Fruit fly (Drosophila melanogaster) whole organism, embryonic: ENCODE measurements around the gene Eip75B.

Source experiments
- Blimp-1 ChIP-seq: fragments of 200-800 bp; sonication (Bioruptor generic); optimal IDR thresholded peaks from 3 replicates; lab custom pipeline; 2018; ENCODE audit warnings: missing biosample characterization, missing genetic modification characterization, mild to moderate bottlenecking, moderate library complexity, missing genetic modification reagents
- CG10147 ChIP-seq: fragments of 200-800 bp; sonication (Bioruptor generic); optimal IDR thresholded peaks from 2 replicates; lab custom pipeline; 2019; ENCODE audit warnings: missing biosample characterization, mild to moderate bottlenecking, missing genetic modification characterization, moderate library complexity
- CG10366 ChIP-seq: fragments of 200-800 bp; sonication (Bioruptor generic); IDR thresholded peaks from 2 replicates; pipeline ENCODE4 v1.3.6; 2022; ENCODE audit warnings: missing biosample characterization, missing genetic modification characterization
- CG12769 ChIP-seq: fragments of 200-800 bp; sonication (Bioruptor generic); optimal IDR thresholded peaks from 2 replicates; lab custom pipeline; 2019; ENCODE audit warnings: missing biosample characterization, mild to moderate bottlenecking, missing genetic modification characterization, moderate library complexity
- CG13287 ChIP-seq: fragments of 200-800 bp; sonication (Bioruptor generic); IDR thresholded peaks from 2 replicates; pipeline ENCODE4 v1.3.6; 2022; ENCODE audit warnings: missing biosample characterization, missing genetic modification characterization; ENCODE audit not compliant: partially characterized antibody
- CG1647 ChIP-seq: fragments of 200-800 bp; sonication (Bioruptor generic); optimal IDR thresholded peaks from 3 replicates; lab custom pipeline; 2016; ENCODE audit warnings: missing biosample characterization, missing genetic modification characterization
- CG16815 ChIP-seq: fragments of 200-800 bp; sonication (Bioruptor generic); optimal IDR thresholded peaks from 3 replicates; lab custom pipeline; 2017; ENCODE audit warnings: missing biosample characterization, mild to moderate bottlenecking, missing genetic modification characterization
- CG3163 ChIP-seq: fragments of 200-800 bp; sonication (Bioruptor generic); optimal IDR thresholded peaks from 3 replicates; lab custom pipeline; 2016; ENCODE audit warnings: missing biosample characterization, missing genetic modification characterization
- CG4360 ChIP-seq: fragments of 200-800 bp; sonication (Bioruptor generic); IDR thresholded peaks from 2 replicates; pipeline ENCODE4 v1.3.6; 2022; ENCODE audit warnings: missing biosample characterization, missing genetic modification characterization
- CG6791 ChIP-seq: fragments of 200-800 bp; sonication (Bioruptor generic); IDR thresholded peaks from 3 replicates; pipeline ENCODE4 v1.3.6; 2022; ENCODE audit warnings: missing biosample characterization, missing genetic modification characterization; ENCODE audit not compliant: partially characterized antibody
- CG8478 ChIP-seq: fragments of >200 bp; optimal IDR thresholded peaks from 2 replicates; lab custom pipeline; 2018
- CG9437 ChIP-seq: fragments of 200-800 bp; sonication (Bioruptor generic); optimal IDR thresholded peaks from 2 replicates; lab custom pipeline; 2018; ENCODE audit warnings: missing biosample characterization, mild to moderate bottlenecking, missing genetic modification characterization
- CkIIα-i1 ChIP-seq: fragments of 200-800 bp; sonication (Bioruptor generic); IDR thresholded peaks from 2 replicates; pipeline ENCODE4 v1.3.6; 2022; ENCODE audit warnings: missing biosample characterization, missing genetic modification characterization
- D ChIP-seq, 2 experiments: fragments of 200-800 bp in 1 of 2; fragments of >200 bp in 1 of 2; sonication (Bioruptor generic) in 1 of 2; optimal IDR thresholded peaks; 2 replicates in 1 of 2; 3 replicates in 1 of 2; lab custom pipeline; 2017; ENCODE audit warnings: mild to moderate bottlenecking in 1 of 2, missing biosample characterization in 1 of 2, missing genetic modification characterization in 1 of 2, missing genetic modification reagents in 1 of 2
- Dek ChIP-seq: fragments of 200-800 bp; sonication (Bioruptor generic); optimal IDR thresholded peaks from 3 replicates; lab custom pipeline; 2019; ENCODE audit warnings: missing biosample characterization, mild to moderate bottlenecking, missing genetic modification characterization, moderate library complexity
- Eip74EF ChIP-seq, 2 experiments: fragments of 200-800 bp in 1 of 2; fragments of >200 bp in 1 of 2; sonication (Bioruptor generic) in 1 of 2; optimal IDR thresholded peaks; 2 replicates each; lab custom pipeline; 2017 to 2019; ENCODE audit warnings: missing biosample characterization in 2 of 2, missing genetic modification characterization in 2 of 2, mild to moderate bottlenecking in 1 of 2, moderate library complexity in 1 of 2
- GATAe ChIP-seq: fragments of 200-800 bp; sonication (Bioruptor generic); conservative IDR thresholded peaks from 2 replicates; pipeline ENCODE4 v1.3.6; 2022; ENCODE audit warnings: missing biosample characterization, missing genetic modification characterization
- MESR4 ChIP-seq: fragments of 200-800 bp; sonication (Bioruptor generic); optimal IDR thresholded peaks from 2 replicates; lab custom pipeline; 2018; ENCODE audit warnings: missing biosample characterization, mild to moderate bottlenecking, missing genetic modification characterization, moderate library complexity
- Meics ChIP-seq: fragments of 200-800 bp; sonication (Bioruptor generic); optimal IDR thresholded peaks from 2 replicates; lab custom pipeline; 2017; ENCODE audit warnings: missing biosample characterization, mild to moderate bottlenecking, missing genetic modification characterization
- Opbp ChIP-seq: fragments of 200-800 bp; sonication (Bioruptor generic); IDR thresholded peaks from 3 replicates; pipeline ENCODE4 v1.3.6; 2022; ENCODE audit warnings: missing biosample characterization, missing genetic modification characterization; ENCODE audit not compliant: partially characterized antibody
- Sox100B ChIP-seq: fragments of 200-800 bp; sonication (Bioruptor generic); optimal IDR thresholded peaks from 3 replicates; lab custom pipeline; 2018; ENCODE audit warnings: missing biosample characterization, mild to moderate bottlenecking, missing genetic modification characterization
- Trl ChIP-seq, 3 experiments: fragments of >200 bp in 2 of 3; fragments of 200-800 bp in 1 of 3; sonication (Bioruptor generic) in 1 of 3; optimal IDR thresholded peaks; 2 replicates in 1 of 3; 3 replicates in 2 of 3; lab custom pipeline; 2016 to 2017; ENCODE audit warnings: missing biosample characterization in 1 of 3, missing genetic modification characterization in 1 of 3
- bbx ChIP-seq: fragments of 200-800 bp; sonication (Bioruptor generic); IDR thresholded peaks from 2 replicates; pipeline ENCODE4 v1.3.6; 2022; ENCODE audit warnings: missing biosample characterization, missing genetic modification characterization; ENCODE audit not compliant: partially characterized antibody
- bsh ChIP-seq, 2 experiments: fragments of 200-800 bp; sonication (Bioruptor generic); optimal IDR thresholded peaks; 2 replicates each; lab custom pipeline; 2017 to 2018; ENCODE audit warnings: mild to moderate bottlenecking in 2 of 2, missing biosample characterization in 2 of 2, missing genetic modification characterization in 2 of 2, moderate library complexity in 1 of 2
- chinmo ChIP-seq: fragments of 200-800 bp; sonication (Bioruptor generic); IDR thresholded peaks from 4 replicates; pipeline ENCODE4 v1.3.6; 2022; ENCODE audit warnings: missing biosample characterization, missing genetic modification characterization; ENCODE audit not compliant: partially characterized antibody
- dan ChIP-seq: fragments of 200-800 bp; sonication (Bioruptor generic); IDR thresholded peaks from 2 replicates; pipeline ENCODE4 v1.3.6; 2022; ENCODE audit warnings: missing biosample characterization, missing genetic modification characterization
- disco-r ChIP-seq: fragments of 200-800 bp; sonication (Bioruptor generic); optimal IDR thresholded peaks from 2 replicates; lab custom pipeline; 2016; ENCODE audit warnings: missing biosample characterization, missing genetic modification characterization
- dmrt11E ChIP-seq: fragments of 200-800 bp; sonication (Bioruptor generic); optimal IDR thresholded peaks from 3 replicates; lab custom pipeline; 2018; ENCODE audit warnings: missing biosample characterization, mild to moderate bottlenecking, missing genetic modification characterization, moderate library complexity
- fu2 ChIP-seq: fragments of 200-800 bp; sonication (Bioruptor generic); optimal IDR thresholded peaks from 2 replicates; lab custom pipeline; 2016; ENCODE audit warnings: missing biosample characterization, missing genetic modification characterization
- gsb-n ChIP-seq: fragments of 200-800 bp; sonication (Bioruptor generic); optimal IDR thresholded peaks from 3 replicates; lab custom pipeline; 2018; ENCODE audit warnings: missing biosample characterization, mild to moderate bottlenecking, missing genetic modification characterization
- kah ChIP-seq: fragments of 200-800 bp; sonication (Bioruptor generic); optimal IDR thresholded peaks from 2 replicates; lab custom pipeline; 2018; ENCODE audit warnings: missing biosample characterization, mild to moderate bottlenecking, missing genetic modification characterization
- lbe ChIP-seq: fragments of 200-800 bp; sonication (Bioruptor generic); optimal IDR thresholded peaks from 2 replicates; lab custom pipeline; 2016; ENCODE audit warnings: missing biosample characterization, mild to moderate bottlenecking, missing genetic modification characterization
- lov ChIP-seq, 2 experiments: fragments of 200-800 bp in 1 of 2; fragments of >200 bp in 1 of 2; sonication (Bioruptor generic) in 1 of 2; IDR thresholded peaks in 1 of 2; optimal IDR thresholded peaks in 1 of 2; 2 replicates in 1 of 2; 3 replicates in 1 of 2; pipeline versions ENCODE4 v1.3.6 to Lab custom; 2017 to 2022; ENCODE audit warnings: missing biosample characterization in 1 of 2, missing genetic modification characterization in 1 of 2
- nom ChIP-seq: fragments of 200-800 bp; sonication (Bioruptor generic); optimal IDR thresholded peaks from 2 replicates; lab custom pipeline; 2017; ENCODE audit warnings: missing biosample characterization, missing genetic modification characterization, mild to moderate bottlenecking, moderate library complexity, missing genetic modification reagents
- peb ChIP-seq: fragments of 200-800 bp; sonication (Bioruptor generic); IDR thresholded peaks from 2 replicates; pipeline ENCODE4 v1.3.6; 2022; ENCODE audit warnings: missing biosample characterization, missing genetic modification characterization
- pho ChIP-seq: fragments of 200-800 bp; sonication (Bioruptor generic); optimal IDR thresholded peaks from 2 replicates; lab custom pipeline; 2016; ENCODE audit warnings: missing biosample characterization, missing genetic modification characterization
- pros ChIP-seq: fragments of 200-800 bp; sonication (Bioruptor generic); optimal IDR thresholded peaks from 3 replicates; lab custom pipeline; 2019; ENCODE audit warnings: missing biosample characterization, mild to moderate bottlenecking, missing genetic modification characterization, moderate library complexity
- sima ChIP-seq: fragments of 200-800 bp; sonication (Bioruptor generic); optimal IDR thresholded peaks from 2 replicates; lab custom pipeline; 2016; ENCODE audit warnings: missing biosample characterization, missing genetic modification characterization
- sqz ChIP-seq: fragments of 200-800 bp; sonication (Bioruptor generic); optimal IDR thresholded peaks from 3 replicates; lab custom pipeline; 2018; ENCODE audit warnings: missing biosample characterization, mild to moderate bottlenecking, missing genetic modification characterization
- vvl ChIP-seq: fragments of 200-800 bp; sonication (Bioruptor generic); IDR thresholded peaks from 2 replicates; pipeline ENCODE4 v1.3.6; 2022; ENCODE audit warnings: missing biosample characterization, missing genetic modification characterization

Eip75B gene

dm6 chr3L:17913966-17914540 lies 150.4 kb downstream of the Eip75B start:
- TF ChIP-seq CG1647 (GFP tag; lab: Kevin White, UChicago) = no peak
- TF ChIP-seq sima (GFP tag; lab: Kevin White, UChicago) = no peak
- no peak for TF ChIP-seq Sox100B (GFP tag; lab: Kevin White, UChicago)
- TF ChIP-seq bsh (GFP tag; optimal IDR thresholded peaks at IDR 0.05; lab: Kevin White, UChicago) = peak in 1 of 2 experiments; percentile 44
- TF ChIP-seq CG9437 = no peak
- no peak for TF ChIP-seq CG6791 (GFP tag; lab: Robert Waterston, UW)
- TF ChIP-seq CG10366 (GFP tag; lab: Robert Waterston, UW) = no peak
- no peak for TF ChIP-seq GATAe (GFP tag; lab: Robert Waterston, UW)
- TF ChIP-seq fu2 (GFP tag; lab: Kevin White, UChicago) = no peak
- peak; percentile 21 for TF ChIP-seq Blimp-1 (GFP tag; lab: Kevin White, UChicago)
- no peak for TF ChIP-seq disco-r (GFP tag; lab: Kevin White, UChicago)
- TF ChIP-seq peb (GFP tag; lab: Robert Waterston, UW) = no peak
- TF ChIP-seq CG8478 (lab: Kevin White, UChicago) = no peak
- peak; percentile 24 for TF ChIP-seq nom
- no peak for TF ChIP-seq CG4360
- TF ChIP-seq lov (optimal IDR thresholded peaks at IDR 0.05; lab: Kevin White, UChicago) = no peak
- no peak for TF ChIP-seq lov (GFP tag; IDR thresholded peaks at IDR 0.05; lab: Robert Waterston, UW)
- TF ChIP-seq vvl (GFP tag; lab: Robert Waterston, UW) = peak; percentile 33; the same call in 1 of the 2 replicates
- no peak for TF ChIP-seq Dek
- peak; percentile 16 for TF ChIP-seq lbe (GFP tag; lab: Kevin White, UChicago)
- TF ChIP-seq CG13287 = no peak
- TF ChIP-seq CG3163 = peak; percentile 93
- TF ChIP-seq gsb-n (tag; lab: Kevin White, UChicago) = no peak
- TF ChIP-seq Opbp (GFP tag; lab: Robert Waterston, UW) = no peak
- no peak for TF ChIP-seq CG10147 (GFP tag; lab: Kevin White, UChicago)
- TF ChIP-seq sqz (GFP tag; lab: Kevin White, UChicago) = no peak
- TF ChIP-seq CG16815 (GFP tag; lab: Kevin White, UChicago) = no peak
- TF ChIP-seq dmrt11E = no peak
- TF ChIP-seq pros (GFP tag; lab: Kevin White, UChicago) = no peak
- no peak for TF ChIP-seq CG12769
- TF ChIP-seq D (optimal IDR thresholded peaks at IDR 0.05; lab: Kevin White, UChicago) = no peak
- TF ChIP-seq D (GFP tag; optimal IDR thresholded peaks at IDR 0.05; lab: Kevin White, UChicago) = no peak
- no peak for TF ChIP-seq kah
- no peak for TF ChIP-seq dan
- no peak for TF ChIP-seq Meics (GFP tag; lab: Kevin White, UChicago)
- TF ChIP-seq CkIIα-i1 (GFP tag; lab: Robert Waterston, UW) = no peak
- TF ChIP-seq bbx (GFP tag; lab: Robert Waterston, UW) = no peak
- no peak for TF ChIP-seq Eip74EF (GFP tag; optimal IDR thresholded peaks at IDR 0.05; lab: Kevin White, UChicago)
- no peak for TF ChIP-seq MESR4 (GFP tag; lab: Kevin White, UChicago)
- no peak for TF ChIP-seq pho
- peak; percentile 57 to 84 for TF ChIP-seq Trl (optimal IDR thresholded peaks at IDR 0.05; lab: Kevin White, UChicago)
- no peak for TF ChIP-seq Trl (GFP tag; optimal IDR thresholded peaks at IDR 0.05; lab: Kevin White, UChicago)
- peak; percentile 40; the same call in 1 of the 4 replicates for TF ChIP-seq chinmo (GFP tag; lab: Robert Waterston, UW)
